Fruit fly (Drosophila melanogaster) whole organism, embryonic: Measurements from ENCODE around the gene Atg2.
A peak's percentile ranks its signal among the peaks of the same experiment; 100 is the strongest.

ENCODE experiments used
- CG12155 ChIP-seq: fragments of 200-800 bp; sonication (Bioruptor generic); optimal IDR thresholded peaks from 3 replicates; lab custom pipeline; 2016; ENCODE audit warnings: missing biosample characterization, missing genetic modification characterization
- CG12659 ChIP-seq: fragments of 200-800 bp; sonication (Bioruptor generic); optimal IDR thresholded peaks from 3 replicates; lab custom pipeline; 2017; ENCODE audit warnings: mild to moderate bottlenecking, missing biosample characterization, missing genetic modification reagents, missing genetic modification characterization
- CG12769 ChIP-seq: fragments of 200-800 bp; sonication (Bioruptor generic); optimal IDR thresholded peaks from 2 replicates; lab custom pipeline; 2019; ENCODE audit warnings: missing biosample characterization, mild to moderate bottlenecking, missing genetic modification characterization, moderate library complexity
- CG13424 ChIP-seq: fragments of 200-800 bp; sonication (Bioruptor generic); optimal IDR thresholded peaks from 2 replicates; lab custom pipeline; 2019; ENCODE audit warnings: missing biosample characterization, mild to moderate bottlenecking, missing genetic modification characterization, moderate library complexity
- CG13624 ChIP-seq: fragments of 200-800 bp; sonication (Bioruptor generic); optimal IDR thresholded peaks from 2 replicates; lab custom pipeline; 2016; ENCODE audit warnings: missing biosample characterization, missing genetic modification characterization
- CG14441 ChIP-seq: fragments of 200-800 bp; sonication (Bioruptor generic); IDR thresholded peaks from 2 replicates; pipeline ENCODE4 v1.3.6; 2022; ENCODE audit warnings: missing biosample characterization, missing genetic modification characterization
- CG17829 ChIP-seq: fragments of 200-800 bp; optimal IDR thresholded peaks from 2 replicates; lab custom pipeline; 2019; ENCODE audit warnings: missing biosample characterization, mild to moderate bottlenecking, missing genetic modification characterization, moderate library complexity
- CG18011 ChIP-seq: fragments of 200-800 bp; sonication (Bioruptor generic); optimal IDR thresholded peaks from 2 replicates; lab custom pipeline; 2017; ENCODE audit warnings: missing biosample characterization, missing genetic modification characterization, mild to moderate bottlenecking, moderate library complexity, missing genotype
- CG3163 ChIP-seq: fragments of 200-800 bp; sonication (Bioruptor generic); optimal IDR thresholded peaks from 3 replicates; lab custom pipeline; 2016; ENCODE audit warnings: missing biosample characterization, missing genetic modification characterization
- CG3847 ChIP-seq: fragments of 200-800 bp; sonication (Bioruptor generic); IDR thresholded peaks from 2 replicates; pipeline ENCODE4 v1.3.6; 2022; ENCODE audit warnings: missing biosample characterization, missing genetic modification characterization
- CG43689 ChIP-seq: fragments of 200-800 bp; sonication (Bioruptor generic); IDR thresholded peaks from 2 replicates; pipeline ENCODE4 v1.3.6; 2022; ENCODE audit warnings: missing biosample characterization, missing genetic modification characterization
- CG4820 ChIP-seq: fragments of 200-800 bp; sonication (Bioruptor generic); optimal IDR thresholded peaks from 3 replicates; lab custom pipeline; 2016; ENCODE audit warnings: missing biosample characterization, missing genetic modification characterization
- CG6175 ChIP-seq: fragments of 200-800 bp; sonication (Bioruptor generic); IDR thresholded peaks from 3 replicates; pipeline ENCODE4 v1.3.6; 2022; ENCODE audit warnings: missing biosample characterization, missing genetic modification characterization
- CG8089 ChIP-seq: fragments of 200-800 bp; sonication (Bioruptor generic); optimal IDR thresholded peaks from 3 replicates; lab custom pipeline; 2016; ENCODE audit warnings: missing biosample characterization, missing genetic modification characterization
- CG9817 ChIP-seq: fragments of 200-800 bp; sonication (Bioruptor generic); optimal IDR thresholded peaks from 2 replicates; lab custom pipeline; 2018; ENCODE audit warnings: missing biosample characterization, mild to moderate bottlenecking, missing genetic modification characterization, moderate library complexity
- CG9876 ChIP-seq: fragments of 200-800 bp; sonication (Bioruptor generic); optimal IDR thresholded peaks from 2 replicates; lab custom pipeline; 2016; ENCODE audit warnings: missing biosample characterization, missing genetic modification characterization
- Dip2 ChIP-seq: fragments of 200-800 bp; sonication (Bioruptor generic); IDR thresholded peaks from 2 replicates; pipeline ENCODE4 v1.3.6; 2022; ENCODE audit warnings: missing biosample characterization, missing genetic modification characterization
- Doc2 ChIP-seq: fragments of 200-800 bp; sonication (Bioruptor generic); IDR thresholded peaks from 2 replicates; pipeline ENCODE4 v1.3.6; 2022; ENCODE audit warnings: missing biosample characterization, missing genetic modification characterization
- H15 ChIP-seq: fragments of 200-800 bp; sonication (Bioruptor generic); IDR thresholded peaks from 3 replicates; pipeline ENCODE4 v1.3.6; 2022; ENCODE audit warnings: missing biosample characterization, missing genetic modification characterization
- HHEX ChIP-seq: fragments of 200-800 bp; sonication (Bioruptor generic); optimal IDR thresholded peaks from 3 replicates; lab custom pipeline; 2017; ENCODE audit warnings: missing biosample characterization, mild to moderate bottlenecking, missing genetic modification characterization, missing genetic modification reagents
- Hr78 ChIP-seq, 2 experiments: fragments of 200-800 bp in 1 of 2; fragments of >200 bp in 1 of 2; sonication (Bioruptor generic) in 1 of 2; optimal IDR thresholded peaks; 2 replicates each; lab custom pipeline; 2017 to 2019; ENCODE audit warnings: missing biosample characterization in 2 of 2, missing genetic modification characterization in 2 of 2, mild to moderate bottlenecking in 1 of 2, moderate library complexity in 1 of 2
- Lhr ChIP-seq: fragments of 200-800 bp; sonication (Bioruptor generic); optimal IDR thresholded peaks from 3 replicates; lab custom pipeline; 2017; ENCODE audit warnings: mild to moderate bottlenecking, missing biosample characterization, missing genetic modification reagents, missing genetic modification characterization
- MESR4 ChIP-seq: fragments of 200-800 bp; sonication (Bioruptor generic); optimal IDR thresholded peaks from 2 replicates; lab custom pipeline; 2018; ENCODE audit warnings: missing biosample characterization, mild to moderate bottlenecking, missing genetic modification characterization, moderate library complexity
- Myb ChIP-seq: fragments of 200-800 bp; sonication (Bioruptor generic); optimal IDR thresholded peaks from 2 replicates; lab custom pipeline; 2016; ENCODE audit warnings: missing biosample characterization, missing genetic modification characterization
- Neu2 ChIP-seq: fragments of 200-800 bp; sonication (Bioruptor generic); optimal IDR thresholded peaks from 3 replicates; lab custom pipeline; 2016; ENCODE audit warnings: missing biosample characterization, missing genetic modification characterization, borderline replicate concordance
- Sin3A ChIP-seq: fragments of >200 bp; optimal IDR thresholded peaks from 2 replicates; lab custom pipeline; 2018
- TFAM ChIP-seq: fragments of 200-800 bp; sonication (Bioruptor generic); optimal IDR thresholded peaks from 2 replicates; lab custom pipeline; 2017; ENCODE audit warnings: missing biosample characterization, missing genetic modification characterization, inconsistent platforms
- abd-A ChIP-seq: fragments of 200-800 bp; sonication (Bioruptor generic); optimal IDR thresholded peaks from 3 replicates; lab custom pipeline; 2019; ENCODE audit warnings: missing biosample characterization, mild to moderate bottlenecking, missing genetic modification characterization, moderate library complexity
- chm ChIP-seq: fragments of 200-800 bp; sonication (Bioruptor generic); IDR thresholded peaks from 2 replicates; pipeline ENCODE4 v1.3.6; 2022; ENCODE audit warnings: missing biosample characterization, missing genetic modification characterization
- chn ChIP-seq: fragments of 200-800 bp; sonication (Bioruptor generic); optimal IDR thresholded peaks from 2 replicates; lab custom pipeline; 2016; ENCODE audit warnings: missing biosample characterization, missing genetic modification characterization
- dmrt11E ChIP-seq: fragments of 200-800 bp; sonication (Bioruptor generic); optimal IDR thresholded peaks from 3 replicates; lab custom pipeline; 2018; ENCODE audit warnings: missing biosample characterization, mild to moderate bottlenecking, missing genetic modification characterization, moderate library complexity
- fru ChIP-seq: fragments of >200 bp; optimal IDR thresholded peaks from 2 replicates; lab custom pipeline; 2017
- fu2 ChIP-seq: fragments of 200-800 bp; sonication (Bioruptor generic); optimal IDR thresholded peaks from 2 replicates; lab custom pipeline; 2016; ENCODE audit warnings: missing biosample characterization, missing genetic modification characterization
- hbn ChIP-seq: fragments of 200-800 bp; sonication (Bioruptor generic); IDR thresholded peaks from 2 replicates; pipeline ENCODE4 v1.3.6; 2022; ENCODE audit warnings: missing biosample characterization, missing genetic modification characterization; ENCODE audit not compliant: partially characterized antibody
- jigr1 ChIP-seq: fragments of 200-800 bp; sonication (Bioruptor generic); IDR thresholded peaks from 3 replicates; pipeline ENCODE4 v1.3.6; 2022; ENCODE audit warnings: missing biosample characterization, missing genetic modification characterization
- jumu ChIP-seq: fragments of 200-800 bp; sonication (Bioruptor generic); optimal IDR thresholded peaks from 3 replicates; lab custom pipeline; 2016; ENCODE audit warnings: missing biosample characterization, missing genetic modification characterization
- lbe ChIP-seq: fragments of 200-800 bp; sonication (Bioruptor generic); optimal IDR thresholded peaks from 2 replicates; lab custom pipeline; 2016; ENCODE audit warnings: missing biosample characterization, mild to moderate bottlenecking, missing genetic modification characterization
- maf-S ChIP-seq: fragments of 200-800 bp; sonication (Bioruptor generic); optimal IDR thresholded peaks from 2 replicates; lab custom pipeline; 2016; ENCODE audit warnings: missing biosample characterization, missing genetic modification characterization
- odd ChIP-seq: fragments of 200-800 bp; sonication (Bioruptor generic); optimal IDR thresholded peaks from 2 replicates; lab custom pipeline; 2017; ENCODE audit warnings: missing biosample characterization, mild to moderate bottlenecking, missing genetic modification characterization
- pan ChIP-seq, 4 experiments: fragments of >200 bp in 3 of 4; fragments of 200-800 bp in 1 of 4; sonication (Bioruptor generic) in 1 of 4; optimal IDR thresholded peaks in 3 of 4; IDR thresholded peaks in 1 of 4; 2 replicates each; pipeline versions ENCODE4 v1.3.6 to Lab custom; 2017 to 2022; ENCODE audit warnings: missing biosample characterization in 2 of 4, missing genetic modification characterization in 2 of 4, mixed read lengths in 1 of 4
- pb ChIP-seq: fragments of 200-800 bp; sonication (Bioruptor generic); optimal IDR thresholded peaks from 3 replicates; lab custom pipeline; 2016; ENCODE audit warnings: missing biosample characterization, missing genetic modification characterization
- pfk ChIP-seq: fragments of 200-800 bp; sonication (Bioruptor generic); optimal IDR thresholded peaks from 2 replicates; lab custom pipeline; 2018; ENCODE audit warnings: missing biosample characterization, mild to moderate bottlenecking, missing genetic modification characterization, moderate library complexity
- pum ChIP-seq: fragments of 200-800 bp; sonication (Bioruptor generic); optimal IDR thresholded peaks from 2 replicates; lab custom pipeline; 2016; ENCODE audit warnings: missing biosample characterization, missing genetic modification characterization
- salm ChIP-seq: fragments of 200-800 bp; sonication (Bioruptor generic); optimal IDR thresholded peaks from 2 replicates; lab custom pipeline; 2018; ENCODE audit warnings: missing biosample characterization, mild to moderate bottlenecking, missing genetic modification characterization
- schlank ChIP-seq: fragments of 200-800 bp; sonication (Bioruptor generic); optimal IDR thresholded peaks from 2 replicates; lab custom pipeline; 2018; ENCODE audit warnings: missing biosample characterization, mild to moderate bottlenecking, missing genetic modification characterization
- sens ChIP-seq: fragments of 200-800 bp; sonication (Bioruptor generic); peaks from one replicate; lab custom pipeline; 2016; ENCODE audit warnings: missing biosample characterization, missing genetic modification characterization
- slou ChIP-seq: fragments of 200-800 bp; sonication (Bioruptor generic); optimal IDR thresholded peaks from 3 replicates; lab custom pipeline; 2016; ENCODE audit warnings: missing biosample characterization, missing genetic modification characterization
- sug ChIP-seq: fragments of 200-800 bp; optimal IDR thresholded peaks from 2 replicates; lab custom pipeline; 2019; ENCODE audit warnings: missing biosample characterization, mild to moderate bottlenecking, missing genetic modification characterization, moderate library complexity
- unpg ChIP-seq: fragments of 200-800 bp; sonication (Bioruptor generic); optimal IDR thresholded peaks from 3 replicates; lab custom pipeline; 2018; ENCODE audit warnings: missing biosample characterization, mild to moderate bottlenecking, missing genetic modification characterization, moderate library complexity
- wor ChIP-seq: fragments of 200-800 bp; sonication (Bioruptor generic); IDR thresholded peaks from 2 replicates; pipeline ENCODE4 v1.3.6; 2022; ENCODE audit warnings: missing biosample characterization, missing genetic modification characterization
- zfh2 ChIP-seq: fragments of 200-800 bp; sonication (Bioruptor generic); optimal IDR thresholded peaks from 2 replicates; lab custom pipeline; 2016; ENCODE audit warnings: missing biosample characterization, missing genetic modification characterization

The Atg2 gene

dm6 chr3L:2733208-2733607 is 40.9 kb upstream of the Atg2 start (continued):
- TF ChIP-seq HHEX (GFP tag; lab: Kevin White, UChicago), result peak; percentile 64
- no peak for TF ChIP-seq Dip2 (GFP tag; lab: Robert Waterston, UW)
- peak; percentile 58 for TF ChIP-seq CG12659 (GFP tag; lab: Kevin White, UChicago)
- TF ChIP-seq CG13424 (tag; lab: Kevin White, UChicago), result peak; percentile 64
- TF ChIP-seq hbn (GFP tag; lab: Robert Waterston, UW), result no peak
- peak; percentile 53 for TF ChIP-seq maf-S
- peak; percentile 47; the same call in 1 of the 3 replicates for TF ChIP-seq jigr1 (GFP tag; lab: Robert Waterston, UW)
- peak; percentile 27 for TF ChIP-seq odd
- TF ChIP-seq abd-A (tag; lab: Kevin White, UChicago), result no peak
- TF ChIP-seq CG14441, result peak; percentile 80
- TF ChIP-seq Sin3A (lab: Kevin White, UChicago), result no peak
- TF ChIP-seq lbe, result no peak
- TF ChIP-seq Neu2 (GFP tag; lab: Kevin White, UChicago), result no peak
- peak; percentile 37; the same call in 1 of the 3 replicates for TF ChIP-seq CG6175 (GFP tag; lab: Robert Waterston, UW)
- peak; percentile 78 for TF ChIP-seq fu2 (GFP tag; lab: Kevin White, UChicago)
- peak; percentile 64 for TF ChIP-seq CG9817 (tag; lab: Kevin White, UChicago)
- TF ChIP-seq CG43689, result peak; percentile 59; the same call in 1 of the 2 replicates
- TF ChIP-seq wor (GFP tag; lab: Robert Waterston, UW), result peak; percentile 43; the same call in 1 of the 2 replicates
- TF ChIP-seq slou (GFP tag; lab: Kevin White, UChicago), result peak; percentile 57
- peak; percentile 20 for TF ChIP-seq dmrt11E (tag; lab: Kevin White, UChicago)
- TF ChIP-seq TFAM (GFP tag; lab: Kevin White, UChicago), result no peak
- peak; percentile 38 for TF ChIP-seq CG9876 (GFP tag; lab: Kevin White, UChicago)
- TF ChIP-seq zfh2 (GFP tag; lab: Kevin White, UChicago), result peak; percentile 65
- no peak for TF ChIP-seq Doc2 (GFP tag; lab: Robert Waterston, UW)
- no peak for TF ChIP-seq Hr78 (GFP tag; optimal IDR thresholded peaks at IDR 0.05; lab: Kevin White, UChicago)
- no peak for TF ChIP-seq pfk (GFP tag; lab: Kevin White, UChicago)
- peak; percentile 42 for TF ChIP-seq jumu
- peak; percentile 36 for TF ChIP-seq CG8089 (GFP tag; lab: Kevin White, UChicago)
- peak; percentile 7 for TF ChIP-seq sug (tag; lab: Kevin White, UChicago)
- peak; percentile 64 for TF ChIP-seq CG12155 (GFP tag; lab: Kevin White, UChicago)
- TF ChIP-seq MESR4 (GFP tag; lab: Kevin White, UChicago), result no peak
- no peak for TF ChIP-seq pan (optimal IDR thresholded peaks at IDR 0.05; lab: Kevin White, UChicago)
- peak in 1 of 2 experiments; percentile 83 for TF ChIP-seq pan (GFP tag; optimal IDR thresholded peaks at IDR 0.05 in 1 of 2, IDR thresholded peaks at IDR 0.05 in 1 of 2)
- TF ChIP-seq chm (GFP tag; lab: Robert Waterston, UW), result peak; percentile 68; the same call in 1 of the 2 replicates
- peak; percentile 55 for TF ChIP-seq schlank (tag; lab: Kevin White, UChicago)
- no peak for TF ChIP-seq salm
- TF ChIP-seq unpg (GFP tag; lab: Kevin White, UChicago), result peak; percentile 80
- TF ChIP-seq CG18011, result peak; percentile 38
- TF ChIP-seq CG4820 (GFP tag; lab: Kevin White, UChicago), result peak; percentile 61
- TF ChIP-seq CG17829, result peak; percentile 48
- peak; percentile 25 for TF ChIP-seq pb
- TF ChIP-seq CG13624 (GFP tag; lab: Kevin White, UChicago), result peak; percentile 82
- TF ChIP-seq Myb (GFP tag; lab: Kevin White, UChicago), result peak; percentile 32
- peak; percentile 22 for TF ChIP-seq CG3163 (GFP tag; lab: Kevin White, UChicago)
- no peak for TF ChIP-seq fru (lab: Kevin White, UChicago)
- TF ChIP-seq CG3847 (GFP tag; lab: Robert Waterston, UW), result peak; percentile 66
- no peak for TF ChIP-seq Lhr (GFP tag; lab: Kevin White, UChicago)
- TF ChIP-seq CG12769, result peak; percentile 70
- peak; percentile 93 for TF ChIP-seq sens (GFP tag; lab: Kevin White, UChicago)
- TF ChIP-seq chn, result peak; percentile 51
- TF ChIP-seq pum (GFP tag; lab: Kevin White, UChicago), result peak; percentile 53
- TF ChIP-seq H15 (GFP tag; lab: Robert Waterston, UW), result peak; percentile 64
